Fruit fly (Drosophila melanogaster) whole organism, embryonic: ENCODE results near the gene Mdh1.

ENCODE experiments used
- CG10321 ChIP-seq: fragments of 200-800 bp; sonication (Bioruptor generic); IDR thresholded peaks from 2 replicates; pipeline ENCODE4 v1.3.6; 2022; ENCODE audit warnings: missing biosample characterization, missing genetic modification characterization
- CG12391 ChIP-seq: fragments of 200-800 bp; sonication (Bioruptor generic); optimal IDR thresholded peaks from 3 replicates; lab custom pipeline; 2018; ENCODE audit warnings: missing biosample characterization, mild to moderate bottlenecking, missing genetic modification characterization, moderate library complexity
- CG12659 ChIP-seq: fragments of 200-800 bp; sonication (Bioruptor generic); optimal IDR thresholded peaks from 3 replicates; lab custom pipeline; 2017; ENCODE audit warnings: mild to moderate bottlenecking, missing biosample characterization, missing genetic modification reagents, missing genetic modification characterization
- CG13296 ChIP-seq: fragments of 200-800 bp; sonication (Bioruptor generic); optimal IDR thresholded peaks from 3 replicates; lab custom pipeline; 2018; ENCODE audit warnings: missing biosample characterization, mild to moderate bottlenecking, missing genetic modification characterization
- CG13624 ChIP-seq: fragments of 200-800 bp; sonication (Bioruptor generic); optimal IDR thresholded peaks from 2 replicates; lab custom pipeline; 2016; ENCODE audit warnings: missing biosample characterization, missing genetic modification characterization
- CG13775 ChIP-seq: fragments of 200-800 bp; sonication (Bioruptor generic); optimal IDR thresholded peaks from 3 replicates; lab custom pipeline; 2017; ENCODE audit warnings: missing biosample characterization, mild to moderate bottlenecking, missing genetic modification characterization
- CG15696 ChIP-seq: fragments of 200-800 bp; sonication (Bioruptor generic); optimal IDR thresholded peaks from 2 replicates; lab custom pipeline; 2019; ENCODE audit warnings: missing biosample characterization, mild to moderate bottlenecking, missing genetic modification characterization, moderate library complexity
- CG1603 ChIP-seq: fragments of 200-800 bp; sonication (Bioruptor generic); optimal IDR thresholded peaks from 2 replicates; lab custom pipeline; 2019; ENCODE audit warnings: missing biosample characterization, mild to moderate bottlenecking, missing genetic modification characterization, moderate library complexity
- CG16815 ChIP-seq: fragments of 200-800 bp; sonication (Bioruptor generic); optimal IDR thresholded peaks from 3 replicates; lab custom pipeline; 2017; ENCODE audit warnings: missing biosample characterization, mild to moderate bottlenecking, missing genetic modification characterization
- CG2116 ChIP-seq: fragments of 200-800 bp; sonication (Bioruptor generic); optimal IDR thresholded peaks from 3 replicates; lab custom pipeline; 2018; ENCODE audit warnings: missing biosample characterization, mild to moderate bottlenecking, missing genetic modification characterization
- CG31388 ChIP-seq: fragments of 200-800 bp; sonication (Bioruptor generic); optimal IDR thresholded peaks from 2 replicates; lab custom pipeline; 2016; ENCODE audit warnings: missing biosample characterization, missing genetic modification characterization
- CG4707 ChIP-seq: fragments of 200-800 bp; sonication (Bioruptor generic); optimal IDR thresholded peaks from 2 replicates; lab custom pipeline; 2018; ENCODE audit warnings: missing biosample characterization, mild to moderate bottlenecking, missing genetic modification characterization, moderate library complexity
- CG6813 ChIP-seq: fragments of 200-800 bp; sonication (Bioruptor generic); optimal IDR thresholded peaks from 2 replicates; lab custom pipeline; 2017; ENCODE audit warnings: missing biosample characterization, missing genetic modification characterization, mild to moderate bottlenecking, moderate library complexity, missing genetic modification reagents
- CG7271 ChIP-seq: fragments of 200-800 bp; sonication (Bioruptor generic); optimal IDR thresholded peaks from 2 replicates; lab custom pipeline; 2018; ENCODE audit warnings: missing biosample characterization, mild to moderate bottlenecking, missing genetic modification characterization, moderate library complexity
- CG7987 ChIP-seq: fragments of 200-800 bp; sonication (Bioruptor generic); optimal IDR thresholded peaks from 2 replicates; lab custom pipeline; 2018; ENCODE audit warnings: missing biosample characterization, mild to moderate bottlenecking, missing genetic modification characterization, moderate library complexity
- CG8290 ChIP-seq, 3 experiments: fragments of 200-800 bp; sonication (Bioruptor generic); optimal IDR thresholded peaks; 2 replicates each; lab custom pipeline; 2016 to 2019; ENCODE audit warnings: missing biosample characterization in 3 of 3, missing genetic modification characterization in 3 of 3, mild to moderate bottlenecking in 2 of 3, moderate library complexity in 1 of 3
- CrebB ChIP-seq: fragments of 200-800 bp; sonication (Bioruptor generic); optimal IDR thresholded peaks from 3 replicates; lab custom pipeline; 2018; ENCODE audit warnings: missing biosample characterization, mild to moderate bottlenecking, missing genetic modification characterization
- HLH54F ChIP-seq: fragments of 200-800 bp; sonication (Bioruptor generic); optimal IDR thresholded peaks from 3 replicates; lab custom pipeline; 2016; ENCODE audit warnings: missing biosample characterization, missing genetic modification characterization
- MBD-R2 ChIP-seq: fragments of 200-800 bp; sonication (Bioruptor generic); IDR thresholded peaks from 2 replicates; pipeline ENCODE4 v1.3.6; 2022; ENCODE audit warnings: missing biosample characterization, missing genetic modification characterization
- Mes4 ChIP-seq: fragments of 200-800 bp; sonication (Bioruptor generic); optimal IDR thresholded peaks from 2 replicates; lab custom pipeline; 2016; ENCODE audit warnings: missing biosample characterization, missing genetic modification characterization
- Rx ChIP-seq: fragments of 200-800 bp; sonication (Bioruptor generic); IDR thresholded peaks from 2 replicates; pipeline ENCODE4 v1.3.6; 2022; ENCODE audit warnings: missing biosample characterization, missing genetic modification characterization
- Sry-δ ChIP-seq: fragments of 200-800 bp; sonication (Bioruptor generic); optimal IDR thresholded peaks from 2 replicates; lab custom pipeline; 2016; ENCODE audit warnings: missing biosample characterization, missing genetic modification characterization
- Stat92E ChIP-seq, 3 experiments: fragments of >200 bp in 2 of 3; fragments of 200-800 bp in 1 of 3; sonication (Bioruptor generic) in 1 of 3; optimal IDR thresholded peaks; 2 replicates each; lab custom pipeline; 2017 to 2019; ENCODE audit warnings: missing biosample characterization in 3 of 3, missing genetic modification characterization in 3 of 3, mild to moderate bottlenecking in 1 of 3, moderate library complexity in 1 of 3
- Xbp1 ChIP-seq: fragments of 200-800 bp; sonication (Bioruptor generic); optimal IDR thresholded peaks from 3 replicates; lab custom pipeline; 2016; ENCODE audit warnings: missing biosample characterization, mild to moderate bottlenecking, missing genetic modification characterization
- YL-1 ChIP-seq: fragments of 200-800 bp; sonication (Bioruptor generic); optimal IDR thresholded peaks from 3 replicates; lab custom pipeline; 2017; ENCODE audit warnings: missing biosample characterization, mild to moderate bottlenecking, missing genetic modification characterization
- amos ChIP-seq: fragments of 200-800 bp; sonication (Bioruptor generic); IDR thresholded peaks from 2 replicates; pipeline ENCODE4 v1.3.6; 2022; ENCODE audit warnings: missing biosample characterization, missing genetic modification characterization; ENCODE audit not compliant: partially characterized antibody
- bigmax ChIP-seq: fragments of 200-800 bp; sonication (Bioruptor generic); optimal IDR thresholded peaks from 2 replicates; lab custom pipeline; 2018; ENCODE audit warnings: missing biosample characterization, mild to moderate bottlenecking, missing genetic modification characterization
- chif ChIP-seq, 2 experiments: fragments of 200-800 bp; sonication (Bioruptor generic); optimal IDR thresholded peaks; 3 replicates each; lab custom pipeline; 2016; ENCODE audit warnings: missing biosample characterization in 2 of 2, missing genetic modification characterization in 2 of 2
- dysf ChIP-seq: fragments of 200-800 bp; sonication (Bioruptor generic); IDR thresholded peaks from 3 replicates; pipeline ENCODE4 v1.3.6; 2022; ENCODE audit warnings: missing biosample characterization, missing genetic modification characterization
- ewg ChIP-seq: fragments of 200-800 bp; sonication (Bioruptor generic); optimal IDR thresholded peaks from 3 replicates; lab custom pipeline; 2017; ENCODE audit warnings: mild to moderate bottlenecking, missing biosample characterization, missing genetic modification reagents, missing genetic modification characterization
- fd96Cb ChIP-seq: fragments of 200-800 bp; sonication (Bioruptor generic); optimal IDR thresholded peaks from 2 replicates; lab custom pipeline; 2018; ENCODE audit warnings: missing biosample characterization, mild to moderate bottlenecking, missing genetic modification characterization, moderate library complexity
- hbn ChIP-seq: fragments of 200-800 bp; sonication (Bioruptor generic); IDR thresholded peaks from 2 replicates; pipeline ENCODE4 v1.3.6; 2022; ENCODE audit warnings: missing biosample characterization, missing genetic modification characterization; ENCODE audit not compliant: partially characterized antibody
- hth ChIP-seq: fragments of >200 bp; optimal IDR thresholded peaks from 2 replicates; lab custom pipeline; 2017; ENCODE audit warnings: inconsistent platforms
- inv ChIP-seq: fragments of 200-800 bp; sonication (Bioruptor generic); IDR thresholded peaks from 2 replicates; pipeline ENCODE4 v1.3.6; 2022; ENCODE audit warnings: missing biosample characterization, missing genetic modification characterization; ENCODE audit not compliant: partially characterized antibody
- kah ChIP-seq: fragments of 200-800 bp; sonication (Bioruptor generic); optimal IDR thresholded peaks from 2 replicates; lab custom pipeline; 2018; ENCODE audit warnings: missing biosample characterization, mild to moderate bottlenecking, missing genetic modification characterization
- klu ChIP-seq: fragments of 200-800 bp; sonication (Bioruptor generic); IDR thresholded peaks from 2 replicates; pipeline ENCODE4 v1.3.6; 2022; ENCODE audit warnings: missing biosample characterization, missing genetic modification characterization
- lov ChIP-seq, 2 experiments: fragments of 200-800 bp in 1 of 2; fragments of >200 bp in 1 of 2; sonication (Bioruptor generic) in 1 of 2; IDR thresholded peaks in 1 of 2; optimal IDR thresholded peaks in 1 of 2; 2 replicates in 1 of 2; 3 replicates in 1 of 2; pipeline versions ENCODE4 v1.3.6 to Lab custom; 2017 to 2022; ENCODE audit warnings: missing biosample characterization in 1 of 2, missing genetic modification characterization in 1 of 2
- nerfin-1 ChIP-seq: fragments of 200-800 bp; sonication (Bioruptor generic); optimal IDR thresholded peaks from 3 replicates; lab custom pipeline; 2019; ENCODE audit warnings: missing biosample characterization, mild to moderate bottlenecking, missing genetic modification characterization, moderate library complexity
- nom ChIP-seq: fragments of 200-800 bp; sonication (Bioruptor generic); optimal IDR thresholded peaks from 2 replicates; lab custom pipeline; 2017; ENCODE audit warnings: missing biosample characterization, missing genetic modification characterization, mild to moderate bottlenecking, moderate library complexity, missing genetic modification reagents
- pho ChIP-seq: fragments of 200-800 bp; sonication (Bioruptor generic); optimal IDR thresholded peaks from 2 replicates; lab custom pipeline; 2016; ENCODE audit warnings: missing biosample characterization, missing genetic modification characterization
- ro ChIP-seq: fragments of 200-800 bp; sonication (Bioruptor generic); IDR thresholded peaks from 2 replicates; pipeline ENCODE4 v1.3.6; 2022; ENCODE audit warnings: missing biosample characterization, missing genetic modification characterization
- sens ChIP-seq: fragments of 200-800 bp; sonication (Bioruptor generic); peaks from one replicate; lab custom pipeline; 2016; ENCODE audit warnings: missing biosample characterization, missing genetic modification characterization
- ssp ChIP-seq: fragments of 200-800 bp; sonication (Bioruptor generic); IDR thresholded peaks from 2 replicates; pipeline ENCODE4 v1.3.6; 2022; ENCODE audit warnings: missing biosample characterization, missing genetic modification characterization
- stc ChIP-seq: fragments of 200-800 bp; sonication (Bioruptor generic); IDR thresholded peaks from 2 replicates; pipeline ENCODE4 v1.3.6; 2022; ENCODE audit warnings: missing biosample characterization, missing genetic modification characterization
- sug ChIP-seq: fragments of 200-800 bp; optimal IDR thresholded peaks from 2 replicates; lab custom pipeline; 2019; ENCODE audit warnings: missing biosample characterization, mild to moderate bottlenecking, missing genetic modification characterization, moderate library complexity
- tin ChIP-seq: fragments of 200-800 bp; sonication (Bioruptor generic); optimal IDR thresholded peaks from 3 replicates; lab custom pipeline; 2016; ENCODE audit warnings: missing biosample characterization, missing genetic modification characterization
- toy ChIP-seq: fragments of 200-800 bp; sonication (Bioruptor generic); IDR thresholded peaks from 2 replicates; pipeline ENCODE4 v1.3.6; 2022; ENCODE audit warnings: missing biosample characterization, missing genetic modification characterization
- wor ChIP-seq: fragments of 200-800 bp; sonication (Bioruptor generic); IDR thresholded peaks from 2 replicates; pipeline ENCODE4 v1.3.6; 2022; ENCODE audit warnings: missing biosample characterization, missing genetic modification characterization
- zen ChIP-seq: fragments of 200-800 bp; sonication (Bioruptor generic); optimal IDR thresholded peaks from 3 replicates; lab custom pipeline; 2018; ENCODE audit warnings: missing biosample characterization, mild to moderate bottlenecking, missing genetic modification characterization, moderate library complexity
- zf30C ChIP-seq: fragments of 200-800 bp; sonication (Bioruptor generic); optimal IDR thresholded peaks from 3 replicates; lab custom pipeline; 2018; ENCODE audit warnings: missing biosample characterization, mild to moderate bottlenecking, missing genetic modification characterization

Gene Mdh1

dm6 chr2L:10366525-10366924 is 29.6 kb downstream of the Mdh1 start, which contains the start of gene CG5056 (continued):
- TF ChIP-seq HLH54F (no peak), nerfin-1 (tag; lab: Kevin White, UChicago) (peak; percentile 12), sug (tag; lab: Kevin White, UChicago) (peak; percentile 37), toy (GFP tag; lab: Robert Waterston, UW) (no peak), nom (GFP tag; lab: Kevin White, UChicago) (peak; percentile 44), tin (GFP tag; lab: Kevin White, UChicago) (no peak), Xbp1 (peak; percentile 28), zen (tag; lab: Kevin White, UChicago) (peak; percentile 41), Sry-δ (GFP tag; lab: Kevin White, UChicago) (peak; percentile 26), CG6813 (no peak), amos (GFP tag; lab: Robert Waterston, UW) (peak; percentile 10; the same call in 1 of the 2 replicates), fd96Cb (tag; lab: Kevin White, UChicago) (no peak), inv (GFP tag; lab: Robert Waterston, UW) (no peak), ewg (GFP tag; lab: Kevin White, UChicago) (peak; percentile 41), CG13296 (GFP tag; lab: Kevin White, UChicago) (no peak), CG10321 (GFP tag; lab: Robert Waterston, UW) (no peak), stc (no peak), CG16815 (GFP tag; lab: Kevin White, UChicago) (no peak), kah (no peak), Mes4 (no peak), CG12659 (GFP tag; lab: Kevin White, UChicago) (peak; percentile 75), CG7987 (GFP tag; lab: Kevin White, UChicago) (peak; percentile 5), CG1603 (tag; lab: Kevin White, UChicago) (peak; percentile 100), Rx (GFP tag; lab: Robert Waterston, UW) (no peak), MBD-R2 (GFP tag; lab: Robert Waterston, UW) (peak; percentile 85), wor (GFP tag; lab: Robert Waterston, UW) (no peak), CG4707 (GFP tag; lab: Kevin White, UChicago) (no peak), YL-1 (GFP tag; lab: Kevin White, UChicago) (peak; percentile 78), bigmax (GFP tag; lab: Kevin White, UChicago) (peak; percentile 69), sens (GFP tag; lab: Kevin White, UChicago) (peak; percentile 49), CG13775 (no peak), CG15696 (tag; lab: Kevin White, UChicago) (peak; percentile 18), CG8290 (GFP tag; optimal IDR thresholded peaks at IDR 0.05; lab: Kevin White, UChicago) (peak; percentile 12), CG8290 (tag; optimal IDR thresholded peaks at IDR 0.05; lab: Kevin White, UChicago) (no peak), ssp (GFP tag; lab: Robert Waterston, UW) (peak; percentile 39; the same call in 1 of the 2 replicates), CG13624 (GFP tag; lab: Kevin White, UChicago) (no peak), CG12391 (peak; percentile 47), chif (GFP tag; optimal IDR thresholded peaks at IDR 0.05; lab: Kevin White, UChicago) (no peak), hth (lab: Kevin White, UChicago) (no peak), CG7271 (tag; lab: Kevin White, UChicago) (peak; percentile 11), zf30C (GFP tag; lab: Kevin White, UChicago) (no peak), lov (optimal IDR thresholded peaks at IDR 0.05; lab: Kevin White, UChicago) (no peak), lov (GFP tag; IDR thresholded peaks at IDR 0.05; lab: Robert Waterston, UW) (no peak), Stat92E (GFP tag; optimal IDR thresholded peaks at IDR 0.05; lab: Kevin White, UChicago) (peak in 1 of 3 experiments; percentile 77), ro (GFP tag; lab: Robert Waterston, UW) (no peak), CrebB (tag; lab: Kevin White, UChicago) (no peak), pho (GFP tag; lab: Kevin White, UChicago) (no peak), dysf (GFP tag; lab: Robert Waterston, UW) (no peak), CG31388 (GFP tag; lab: Kevin White, UChicago) (no peak), hbn (no peak), klu (GFP tag; lab: Robert Waterston, UW) (no peak), CG2116 (GFP tag; lab: Kevin White, UChicago) (peak; percentile 56)
